Fruit fly (Drosophila melanogaster) whole organism, embryonic: ENCODE data around the gene CG43221.

Experiments used
- B-H2 ChIP-seq: fragments of 200-800 bp; sonication (Bioruptor generic); optimal IDR thresholded peaks from 2 replicates; lab custom pipeline; 2018; ENCODE audit warnings: missing biosample characterization, mild to moderate bottlenecking, missing genetic modification characterization
- BEAF-32 ChIP-seq: fragments of 200-800 bp; sonication (Bioruptor generic); optimal IDR thresholded peaks from 3 replicates; lab custom pipeline; 2017; ENCODE audit warnings: missing biosample characterization, missing genetic modification characterization, mild to moderate bottlenecking, moderate library complexity, missing genetic modification reagents
- Bgb ChIP-seq: fragments of 200-800 bp; sonication (Bioruptor generic); IDR thresholded peaks from 2 replicates; pipeline ENCODE4 v1.3.6; 2022; ENCODE audit warnings: missing biosample characterization, missing genetic modification characterization; ENCODE audit not compliant: partially characterized antibody
- CG10274 ChIP-seq: fragments of 200-800 bp; sonication (Bioruptor generic); optimal IDR thresholded peaks from 3 replicates; lab custom pipeline; 2017; ENCODE audit warnings: missing biosample characterization, mild to moderate bottlenecking, missing genetic modification characterization
- CG11085 ChIP-seq: fragments of 200-800 bp; sonication (Bioruptor generic); IDR thresholded peaks from 2 replicates; pipeline ENCODE4 v1.3.6; 2022; ENCODE audit warnings: missing biosample characterization, missing genetic modification characterization
- CG13424 ChIP-seq: fragments of 200-800 bp; sonication (Bioruptor generic); optimal IDR thresholded peaks from 2 replicates; lab custom pipeline; 2019; ENCODE audit warnings: missing biosample characterization, mild to moderate bottlenecking, missing genetic modification characterization, moderate library complexity
- CG13775 ChIP-seq: fragments of 200-800 bp; sonication (Bioruptor generic); optimal IDR thresholded peaks from 3 replicates; lab custom pipeline; 2017; ENCODE audit warnings: missing biosample characterization, mild to moderate bottlenecking, missing genetic modification characterization
- CG14667 ChIP-seq: fragments of 200-800 bp; sonication (Bioruptor generic); IDR thresholded peaks from 2 replicates; pipeline ENCODE4 v1.3.6; 2022; ENCODE audit warnings: missing biosample characterization, missing genetic modification characterization
- CG17186 ChIP-seq: fragments of 200-800 bp; sonication (Bioruptor generic); optimal IDR thresholded peaks from 3 replicates; lab custom pipeline; 2017; ENCODE audit warnings: missing biosample characterization, missing genetic modification reagents, missing genetic modification characterization
- CG17912 ChIP-seq: fragments of 200-800 bp; sonication (Bioruptor generic); optimal IDR thresholded peaks from 2 replicates; lab custom pipeline; 2018; ENCODE audit warnings: missing biosample characterization, mild to moderate bottlenecking, missing genetic modification characterization
- CG18262 ChIP-seq: fragments of 200-800 bp; optimal IDR thresholded peaks from 3 replicates; lab custom pipeline; 2019; ENCODE audit warnings: missing biosample characterization, mild to moderate bottlenecking, missing genetic modification characterization, moderate library complexity
- CG2875 ChIP-seq: fragments of 200-800 bp; sonication (Bioruptor generic); optimal IDR thresholded peaks from 2 replicates; lab custom pipeline; 2017; ENCODE audit warnings: missing biosample characterization, mild to moderate bottlenecking, missing genetic modification characterization, missing genetic modification reagents
- CG30020 ChIP-seq: fragments of 200-800 bp; optimal IDR thresholded peaks from 2 replicates; lab custom pipeline; 2019; ENCODE audit warnings: missing biosample characterization, mild to moderate bottlenecking, missing genetic modification characterization, moderate library complexity
- CG33213 ChIP-seq: fragments of 200-800 bp; sonication (Bioruptor generic); optimal IDR thresholded peaks from 3 replicates; lab custom pipeline; 2016; ENCODE audit warnings: missing biosample characterization, missing genetic modification characterization
- CG4328 ChIP-seq: fragments of 200-800 bp; sonication (Bioruptor generic); optimal IDR thresholded peaks from 3 replicates; lab custom pipeline; 2017; ENCODE audit warnings: missing biosample characterization, missing genetic modification reagents, missing genetic modification characterization
- CG4360 ChIP-seq: fragments of 200-800 bp; sonication (Bioruptor generic); IDR thresholded peaks from 2 replicates; pipeline ENCODE4 v1.3.6; 2022; ENCODE audit warnings: missing biosample characterization, missing genetic modification characterization
- CG4707 ChIP-seq: fragments of 200-800 bp; sonication (Bioruptor generic); optimal IDR thresholded peaks from 2 replicates; lab custom pipeline; 2018; ENCODE audit warnings: missing biosample characterization, mild to moderate bottlenecking, missing genetic modification characterization, moderate library complexity
- CG4820 ChIP-seq: fragments of 200-800 bp; sonication (Bioruptor generic); optimal IDR thresholded peaks from 3 replicates; lab custom pipeline; 2016; ENCODE audit warnings: missing biosample characterization, missing genetic modification characterization
- CG6813 ChIP-seq: fragments of 200-800 bp; sonication (Bioruptor generic); optimal IDR thresholded peaks from 2 replicates; lab custom pipeline; 2017; ENCODE audit warnings: missing biosample characterization, missing genetic modification characterization, mild to moderate bottlenecking, moderate library complexity, missing genetic modification reagents
- CG7963 ChIP-seq: fragments of 200-800 bp; sonication (Bioruptor generic); IDR thresholded peaks from 3 replicates; pipeline ENCODE4 v1.3.6; 2022; ENCODE audit warnings: missing biosample characterization, missing genetic modification characterization; ENCODE audit not compliant: partially characterized antibody
- CG8281 ChIP-seq: fragments of 200-800 bp; sonication (Bioruptor generic); optimal IDR thresholded peaks from 2 replicates; lab custom pipeline; 2018; ENCODE audit warnings: missing biosample characterization, mild to moderate bottlenecking, missing genetic modification characterization, moderate library complexity
- CG9215 ChIP-seq: fragments of 200-800 bp; sonication (Bioruptor generic); IDR thresholded peaks from 2 replicates; pipeline ENCODE4 v1.3.6; 2022; ENCODE audit warnings: missing biosample characterization, missing genetic modification characterization
- D ChIP-seq, 2 experiments: fragments of 200-800 bp in 1 of 2; fragments of >200 bp in 1 of 2; sonication (Bioruptor generic) in 1 of 2; optimal IDR thresholded peaks; 2 replicates in 1 of 2; 3 replicates in 1 of 2; lab custom pipeline; 2017; ENCODE audit warnings: mild to moderate bottlenecking in 1 of 2, missing biosample characterization in 1 of 2, missing genetic modification characterization in 1 of 2, missing genetic modification reagents in 1 of 2
- Dbx ChIP-seq: fragments of 200-800 bp; sonication (Bioruptor generic); IDR thresholded peaks from 3 replicates; pipeline ENCODE4 v1.3.6; 2022; ENCODE audit warnings: missing biosample characterization, missing genetic modification characterization
- Dip2 ChIP-seq: fragments of 200-800 bp; sonication (Bioruptor generic); IDR thresholded peaks from 2 replicates; pipeline ENCODE4 v1.3.6; 2022; ENCODE audit warnings: missing biosample characterization, missing genetic modification characterization
- GATAe ChIP-seq: fragments of 200-800 bp; sonication (Bioruptor generic); conservative IDR thresholded peaks from 2 replicates; pipeline ENCODE4 v1.3.6; 2022; ENCODE audit warnings: missing biosample characterization, missing genetic modification characterization
- HHEX ChIP-seq: fragments of 200-800 bp; sonication (Bioruptor generic); optimal IDR thresholded peaks from 3 replicates; lab custom pipeline; 2017; ENCODE audit warnings: missing biosample characterization, mild to moderate bottlenecking, missing genetic modification characterization, missing genetic modification reagents
- HLH4C ChIP-seq: fragments of 200-800 bp; sonication (Bioruptor generic); IDR thresholded peaks from 3 replicates; pipeline ENCODE4 v1.3.6; 2022; ENCODE audit warnings: missing biosample characterization, missing genetic modification characterization; ENCODE audit not compliant: partially characterized antibody
- HLH54F ChIP-seq: fragments of 200-800 bp; sonication (Bioruptor generic); optimal IDR thresholded peaks from 3 replicates; lab custom pipeline; 2016; ENCODE audit warnings: missing biosample characterization, missing genetic modification characterization
- Hsf ChIP-seq: fragments of 200-800 bp; sonication (Bioruptor generic); optimal IDR thresholded peaks from 3 replicates; lab custom pipeline; 2016; ENCODE audit warnings: missing biosample characterization, missing genetic modification characterization
- Mad ChIP-seq: fragments of 200-800 bp; sonication (Bioruptor generic); optimal IDR thresholded peaks from 2 replicates; lab custom pipeline; 2016; ENCODE audit warnings: missing biosample characterization, missing genetic modification characterization
- Nf-YA ChIP-seq: fragments of 200-800 bp; sonication (Bioruptor generic); IDR thresholded peaks from 2 replicates; pipeline ENCODE4 v1.3.6; 2022; ENCODE audit warnings: missing biosample characterization, missing genetic modification characterization
- PHDP ChIP-seq: fragments of 200-800 bp; sonication (Bioruptor generic); optimal IDR thresholded peaks from 3 replicates; lab custom pipeline; 2018; ENCODE audit warnings: missing biosample characterization, mild to moderate bottlenecking, missing genetic modification characterization, moderate library complexity
- ac ChIP-seq: fragments of 200-800 bp; sonication (Bioruptor generic); optimal IDR thresholded peaks from 3 replicates; lab custom pipeline; 2017; ENCODE audit warnings: missing biosample characterization, mild to moderate bottlenecking, missing genetic modification characterization
- btn ChIP-seq: fragments of 200-800 bp; sonication (Bioruptor generic); optimal IDR thresholded peaks from 2 replicates; lab custom pipeline; 2016; ENCODE audit warnings: missing biosample characterization, missing genetic modification characterization
- fd96Cb ChIP-seq: fragments of 200-800 bp; sonication (Bioruptor generic); optimal IDR thresholded peaks from 2 replicates; lab custom pipeline; 2018; ENCODE audit warnings: missing biosample characterization, mild to moderate bottlenecking, missing genetic modification characterization, moderate library complexity
- her ChIP-seq: fragments of 200-800 bp; sonication (Bioruptor generic); optimal IDR thresholded peaks from 2 replicates; lab custom pipeline; 2016; ENCODE audit warnings: missing biosample characterization, missing genetic modification characterization
- pho ChIP-seq: fragments of 200-800 bp; sonication (Bioruptor generic); optimal IDR thresholded peaks from 2 replicates; lab custom pipeline; 2016; ENCODE audit warnings: missing biosample characterization, missing genetic modification characterization
- phol ChIP-seq: fragments of 200-800 bp; sonication (Bioruptor generic); optimal IDR thresholded peaks from 3 replicates; lab custom pipeline; 2018; ENCODE audit warnings: missing biosample characterization, mild to moderate bottlenecking, missing genetic modification characterization, moderate library complexity
- pzg ChIP-seq: fragments of 200-800 bp; sonication (Bioruptor generic); optimal IDR thresholded peaks from 3 replicates; lab custom pipeline; 2018; ENCODE audit warnings: missing biosample characterization, mild to moderate bottlenecking, missing genetic modification characterization, moderate library complexity
- scrt ChIP-seq: fragments of 200-800 bp; sonication (Bioruptor generic); optimal IDR thresholded peaks from 2 replicates; lab custom pipeline; 2018; ENCODE audit warnings: missing biosample characterization, mild to moderate bottlenecking, missing genetic modification characterization, moderate library complexity
- sd ChIP-seq: fragments of 200-800 bp; sonication (Bioruptor generic); optimal IDR thresholded peaks from 3 replicates; lab custom pipeline; 2018; ENCODE audit warnings: missing biosample characterization, mild to moderate bottlenecking, missing genetic modification characterization, moderate library complexity
- sob ChIP-seq: fragments of 200-800 bp; sonication (Bioruptor generic); IDR thresholded peaks from 2 replicates; pipeline ENCODE4 v1.3.6; 2022; ENCODE audit warnings: missing biosample characterization, missing genetic modification characterization
- tap ChIP-seq: fragments of 200-800 bp; optimal IDR thresholded peaks from 3 replicates; lab custom pipeline; 2019; ENCODE audit warnings: missing biosample characterization, mild to moderate bottlenecking, missing genetic modification characterization, moderate library complexity
- tgo ChIP-seq: fragments of 200-800 bp; sonication (Bioruptor generic); IDR thresholded peaks from 3 replicates; pipeline ENCODE4 v1.3.6; 2022; ENCODE audit warnings: missing biosample characterization, missing genetic modification characterization
- trem ChIP-seq: fragments of 200-800 bp; optimal IDR thresholded peaks from 3 replicates; lab custom pipeline; 2019; ENCODE audit warnings: missing biosample characterization, mild to moderate bottlenecking, missing genetic modification characterization, moderate library complexity
- tup ChIP-seq: fragments of 200-800 bp; sonication (Bioruptor generic); optimal IDR thresholded peaks from 2 replicates; lab custom pipeline; 2016; ENCODE audit warnings: missing biosample characterization, mild to moderate bottlenecking, missing genetic modification characterization, moderate library complexity
- unpg ChIP-seq: fragments of 200-800 bp; sonication (Bioruptor generic); optimal IDR thresholded peaks from 3 replicates; lab custom pipeline; 2018; ENCODE audit warnings: missing biosample characterization, mild to moderate bottlenecking, missing genetic modification characterization, moderate library complexity
- yki ChIP-seq: fragments of >200 bp; optimal IDR thresholded peaks from 3 replicates; lab custom pipeline; 2018

The CG43221 gene

DNA sequence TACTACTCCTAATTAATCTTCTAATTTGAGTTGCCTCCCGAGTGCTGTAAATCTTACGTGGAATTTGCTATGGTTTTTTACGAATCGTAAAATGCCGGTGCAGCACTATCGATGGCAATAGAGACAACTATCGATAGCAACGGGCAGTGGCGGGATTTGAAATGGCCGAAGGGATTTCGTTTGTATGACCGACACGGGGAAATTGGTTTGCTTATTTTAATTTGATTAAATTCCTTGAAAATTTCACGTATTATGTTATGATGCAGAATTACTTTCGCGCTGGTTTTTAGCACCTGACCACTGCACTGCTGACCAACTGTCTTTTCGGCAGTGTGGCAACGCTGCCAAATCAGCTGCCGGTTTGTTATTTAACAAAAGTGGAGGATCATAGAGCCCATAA lies 1.4 kb upstream of the CG43221 start, which contains the start of the genes GCS2beta and CG5131 (continued):
- TF ChIP-seq CG13775 (GFP tag; lab: Kevin White, UChicago) (peak; percentile 92), HHEX (GFP tag; lab: Kevin White, UChicago) (peak; percentile 87), CG13424 (tag; lab: Kevin White, UChicago) (peak; percentile 91), Dip2 (GFP tag; lab: Robert Waterston, UW) (peak; percentile 67), Hsf (GFP tag; lab: Kevin White, UChicago) (peak; percentile 96), sd (tag; lab: Kevin White, UChicago) (peak; percentile 92), fd96Cb (tag; lab: Kevin White, UChicago) (peak; percentile 86), trem (tag; lab: Kevin White, UChicago) (peak; percentile 90), CG14667 (GFP tag; lab: Robert Waterston, UW) (peak; percentile 92), HLH4C (GFP tag; lab: Robert Waterston, UW) (peak; percentile 88), CG4820 (GFP tag; lab: Kevin White, UChicago) (peak; percentile 92), CG17912 (GFP tag; lab: Kevin White, UChicago) (peak; percentile 49), tup (peak; percentile 85), Nf-YA (GFP tag; lab: Robert Waterston, UW) (peak; percentile 77), GATAe (peak; percentile 84), CG4328 (peak; percentile 71), her (GFP tag; lab: Kevin White, UChicago) (peak; percentile 92), yki (lab: Kevin White, UChicago) (no peak), BEAF-32 (GFP tag; lab: Kevin White, UChicago) (peak; percentile 95), D (optimal IDR thresholded peaks at IDR 0.05; lab: Kevin White, UChicago) (no peak), D (GFP tag; optimal IDR thresholded peaks at IDR 0.05; lab: Kevin White, UChicago) (peak; percentile 79), Dbx (peak; percentile 95), tgo (GFP tag; lab: Robert Waterston, UW) (peak; percentile 91), CG4707 (GFP tag; lab: Kevin White, UChicago) (peak; percentile 24), unpg (GFP tag; lab: Kevin White, UChicago) (peak; percentile 92), CG18262 (tag; lab: Kevin White, UChicago) (peak; percentile 81), CG9215 (GFP tag; lab: Robert Waterston, UW) (peak; percentile 94), CG30020 (tag; lab: Kevin White, UChicago) (peak; percentile 66), sob (GFP tag; lab: Robert Waterston, UW) (peak; percentile 96), CG8281 (tag; lab: Kevin White, UChicago) (peak; percentile 57), CG10274 (GFP tag; lab: Kevin White, UChicago) (peak; percentile 69), CG4360 (GFP tag; lab: Robert Waterston, UW) (peak; percentile 49; the same call in 1 of the 2 replicates), HLH54F (GFP tag; lab: Kevin White, UChicago) (peak; percentile 98), phol (tag; lab: Kevin White, UChicago) (peak; percentile 95), Bgb (GFP tag; lab: Robert Waterston, UW) (peak; percentile 87), pho (GFP tag; lab: Kevin White, UChicago) (peak; percentile 98), CG2875 (GFP tag; lab: Kevin White, UChicago) (peak; percentile 79), tap (peak; percentile 62), CG11085 (GFP tag; lab: Robert Waterston, UW) (peak; percentile 92), CG6813 (GFP tag; lab: Kevin White, UChicago) (peak; percentile 78), Mad (peak; percentile 97), scrt (GFP tag; lab: Kevin White, UChicago) (peak; percentile 74), B-H2 (GFP tag; lab: Kevin White, UChicago) (peak; percentile 80), CG17186 (GFP tag; lab: Kevin White, UChicago) (peak; percentile 90), CG7963 (GFP tag; lab: Robert Waterston, UW) (peak; percentile 55; the same call in 2 of the 3 replicates), btn (peak; percentile 62), ac (peak; percentile 48), CG33213 (GFP tag; lab: Kevin White, UChicago) (peak; percentile 93), PHDP (tag; lab: Kevin White, UChicago) (peak; percentile 92), pzg (GFP tag; lab: Kevin White, UChicago) (peak; percentile 82)
